Fruit fly (Drosophila melanogaster) whole organism, embryonic: Measurements from ENCODE around the gene CG14440.
A peak's percentile ranks its signal among the peaks of the same experiment; 100 is the strongest.

ENCODE experiments used
- Awh ChIP-seq: fragments of 200-800 bp; sonication (Bioruptor generic); IDR thresholded peaks from 2 replicates; pipeline ENCODE4, ENCODE4 v1.3.6; 2022; ENCODE audit warnings: missing biosample characterization, missing genetic modification characterization
- C15 ChIP-seq: fragments of 200-800 bp; sonication (Bioruptor generic); IDR thresholded peaks from 3 replicates; pipeline ENCODE4 v1.3.6; 2022; ENCODE audit warnings: missing biosample characterization, missing genetic modification characterization
- CG10543 ChIP-seq: fragments of 200-800 bp; sonication (Bioruptor generic); optimal IDR thresholded peaks from 3 replicates; lab custom pipeline; 2017; ENCODE audit warnings: missing biosample characterization, mild to moderate bottlenecking, missing genetic modification characterization, moderate library complexity
- CG11560 ChIP-seq: fragments of 200-800 bp; sonication (Bioruptor generic); IDR thresholded peaks from 3 replicates; pipeline ENCODE4 v1.3.6; 2022; ENCODE audit warnings: missing biosample characterization, missing genetic modification characterization
- CG14860 ChIP-seq: fragments of 200-800 bp; sonication (Bioruptor generic); IDR thresholded peaks from 3 replicates; pipeline ENCODE4 v1.3.6; 2022; ENCODE audit warnings: missing biosample characterization, missing genetic modification characterization; ENCODE audit not compliant: partially characterized antibody
- CG17802 ChIP-seq: fragments of 200-800 bp; sonication (Bioruptor generic); optimal IDR thresholded peaks from 2 replicates; lab custom pipeline; 2018; ENCODE audit warnings: missing biosample characterization, mild to moderate bottlenecking, missing genetic modification characterization, moderate library complexity
- CG31224 ChIP-seq: fragments of 200-800 bp; sonication (Bioruptor generic); IDR thresholded peaks from 2 replicates; pipeline ENCODE4 v1.3.6; 2022; ENCODE audit warnings: missing biosample characterization, missing genetic modification characterization
- CG3838 ChIP-seq: fragments of 200-800 bp; sonication (Bioruptor generic); optimal IDR thresholded peaks from 3 replicates; lab custom pipeline; 2016; ENCODE audit warnings: missing biosample characterization, missing genetic modification characterization
- CG3847 ChIP-seq: fragments of 200-800 bp; sonication (Bioruptor generic); IDR thresholded peaks from 2 replicates; pipeline ENCODE4 v1.3.6; 2022; ENCODE audit warnings: missing biosample characterization, missing genetic modification characterization
- CG4282 ChIP-seq: fragments of 200-800 bp; sonication (Bioruptor generic); optimal IDR thresholded peaks from 2 replicates; lab custom pipeline; 2016; ENCODE audit warnings: missing biosample characterization, missing genetic modification characterization
- CG4328 ChIP-seq: fragments of 200-800 bp; sonication (Bioruptor generic); optimal IDR thresholded peaks from 3 replicates; lab custom pipeline; 2017; ENCODE audit warnings: missing biosample characterization, missing genetic modification reagents, missing genetic modification characterization
- CG5245 ChIP-seq: fragments of 200-800 bp; sonication (Bioruptor generic); optimal IDR thresholded peaks from 3 replicates; lab custom pipeline; 2016; ENCODE audit warnings: missing biosample characterization, missing genetic modification characterization
- CG6272 ChIP-seq: fragments of 200-800 bp; sonication (Bioruptor generic); IDR thresholded peaks from 2 replicates; pipeline ENCODE4 v1.3.6; 2022; ENCODE audit warnings: missing biosample characterization, missing genetic modification characterization
- CG8478 ChIP-seq: fragments of >200 bp; optimal IDR thresholded peaks from 2 replicates; lab custom pipeline; 2018
- CG9876 ChIP-seq: fragments of 200-800 bp; sonication (Bioruptor generic); optimal IDR thresholded peaks from 2 replicates; lab custom pipeline; 2016; ENCODE audit warnings: missing biosample characterization, missing genetic modification characterization
- D ChIP-seq, 2 experiments: fragments of 200-800 bp in 1 of 2; fragments of >200 bp in 1 of 2; sonication (Bioruptor generic) in 1 of 2; optimal IDR thresholded peaks; 2 replicates in 1 of 2; 3 replicates in 1 of 2; lab custom pipeline; 2017; ENCODE audit warnings: mild to moderate bottlenecking in 1 of 2, missing biosample characterization in 1 of 2, missing genetic modification characterization in 1 of 2, missing genetic modification reagents in 1 of 2
- Dad ChIP-seq: fragments of 200-800 bp; sonication (Bioruptor generic); optimal IDR thresholded peaks from 3 replicates; lab custom pipeline; 2016; ENCODE audit warnings: missing biosample characterization, missing genetic modification characterization
- Dek ChIP-seq: fragments of 200-800 bp; sonication (Bioruptor generic); optimal IDR thresholded peaks from 3 replicates; lab custom pipeline; 2019; ENCODE audit warnings: missing biosample characterization, mild to moderate bottlenecking, missing genetic modification characterization, moderate library complexity
- Dfd ChIP-seq, 2 experiments: fragments of >200 bp; optimal IDR thresholded peaks; 2 replicates each; lab custom pipeline; 2017; ENCODE audit warnings: missing biosample characterization in 2 of 2, missing genetic modification characterization in 2 of 2
- Dll ChIP-seq: fragments of 200-800 bp; sonication (Bioruptor generic); IDR thresholded peaks from 4 replicates; pipeline ENCODE4 v1.3.6; 2022; ENCODE audit warnings: missing biosample characterization, missing genetic modification characterization; ENCODE audit not compliant: partially characterized antibody
- Doc2 ChIP-seq: fragments of 200-800 bp; sonication (Bioruptor generic); IDR thresholded peaks from 2 replicates; pipeline ENCODE4 v1.3.6; 2022; ENCODE audit warnings: missing biosample characterization, missing genetic modification characterization
- Dref ChIP-seq: fragments of 200-800 bp; sonication (Bioruptor generic); IDR thresholded peaks from 2 replicates; pipeline ENCODE4 v1.3.6; 2022; ENCODE audit warnings: missing biosample characterization, missing genetic modification characterization
- E2f2 ChIP-seq: fragments of 200-800 bp; sonication (Bioruptor generic); IDR thresholded peaks from 2 replicates; pipeline ENCODE4 v1.3.6; 2022; ENCODE audit warnings: missing biosample characterization, missing genetic modification characterization
- Max ChIP-seq: fragments of 200-800 bp; sonication (Bioruptor generic); optimal IDR thresholded peaks from 2 replicates; lab custom pipeline; 2016; ENCODE audit warnings: missing biosample characterization, mild to moderate bottlenecking, missing genetic modification characterization
- Mes4 ChIP-seq: fragments of 200-800 bp; sonication (Bioruptor generic); optimal IDR thresholded peaks from 2 replicates; lab custom pipeline; 2016; ENCODE audit warnings: missing biosample characterization, missing genetic modification characterization
- NC2α ChIP-seq: fragments of 200-800 bp; sonication (Bioruptor generic); optimal IDR thresholded peaks from 2 replicates; lab custom pipeline; 2016; ENCODE audit warnings: missing biosample characterization, missing genetic modification characterization
- Neu2 ChIP-seq: fragments of 200-800 bp; sonication (Bioruptor generic); optimal IDR thresholded peaks from 3 replicates; lab custom pipeline; 2016; ENCODE audit warnings: missing biosample characterization, missing genetic modification characterization, borderline replicate concordance
- Sox100B ChIP-seq: fragments of 200-800 bp; sonication (Bioruptor generic); optimal IDR thresholded peaks from 3 replicates; lab custom pipeline; 2018; ENCODE audit warnings: missing biosample characterization, mild to moderate bottlenecking, missing genetic modification characterization
- Sox102F ChIP-seq: fragments of 200-800 bp; sonication (Bioruptor generic); optimal IDR thresholded peaks from 2 replicates; lab custom pipeline; 2018; ENCODE audit warnings: missing biosample characterization, mild to moderate bottlenecking, missing genetic modification characterization, moderate library complexity
- Sry-β ChIP-seq: fragments of 200-800 bp; sonication (Bioruptor generic); optimal IDR thresholded peaks from 2 replicates; lab custom pipeline; 2018; ENCODE audit warnings: missing biosample characterization, mild to moderate bottlenecking, missing genetic modification characterization, moderate library complexity
- Trl ChIP-seq, 3 experiments: fragments of >200 bp in 2 of 3; fragments of 200-800 bp in 1 of 3; sonication (Bioruptor generic) in 1 of 3; optimal IDR thresholded peaks; 2 replicates in 1 of 3; 3 replicates in 2 of 3; lab custom pipeline; 2016 to 2017; ENCODE audit warnings: missing biosample characterization in 1 of 3, missing genetic modification characterization in 1 of 3
- ac ChIP-seq: fragments of 200-800 bp; sonication (Bioruptor generic); optimal IDR thresholded peaks from 3 replicates; lab custom pipeline; 2017; ENCODE audit warnings: missing biosample characterization, mild to moderate bottlenecking, missing genetic modification characterization
- amos ChIP-seq: fragments of 200-800 bp; sonication (Bioruptor generic); IDR thresholded peaks from 2 replicates; pipeline ENCODE4 v1.3.6; 2022; ENCODE audit warnings: missing biosample characterization, missing genetic modification characterization; ENCODE audit not compliant: partially characterized antibody
- ewg ChIP-seq: fragments of 200-800 bp; sonication (Bioruptor generic); optimal IDR thresholded peaks from 3 replicates; lab custom pipeline; 2017; ENCODE audit warnings: mild to moderate bottlenecking, missing biosample characterization, missing genetic modification reagents, missing genetic modification characterization
- fd3F ChIP-seq: fragments of 200-800 bp; sonication (Bioruptor generic); optimal IDR thresholded peaks from 2 replicates; lab custom pipeline; 2018; ENCODE audit warnings: missing biosample characterization, mild to moderate bottlenecking, missing genetic modification characterization, moderate library complexity
- fd96Cb ChIP-seq: fragments of 200-800 bp; sonication (Bioruptor generic); optimal IDR thresholded peaks from 2 replicates; lab custom pipeline; 2018; ENCODE audit warnings: missing biosample characterization, mild to moderate bottlenecking, missing genetic modification characterization, moderate library complexity
- gro ChIP-seq: fragments of 200-800 bp; sonication (Bioruptor generic); optimal IDR thresholded peaks from 2 replicates; lab custom pipeline; 2016; ENCODE audit warnings: missing biosample characterization, missing genetic modification characterization
- inv ChIP-seq: fragments of 200-800 bp; sonication (Bioruptor generic); IDR thresholded peaks from 2 replicates; pipeline ENCODE4 v1.3.6; 2022; ENCODE audit warnings: missing biosample characterization, missing genetic modification characterization; ENCODE audit not compliant: partially characterized antibody
- lilli ChIP-seq: fragments of 200-800 bp; sonication (Bioruptor generic); optimal IDR thresholded peaks from 3 replicates; lab custom pipeline; 2016; ENCODE audit warnings: missing biosample characterization, missing genetic modification characterization
- nau ChIP-seq: fragments of 200-800 bp; sonication (Bioruptor generic); optimal IDR thresholded peaks from 3 replicates; lab custom pipeline; 2017; ENCODE audit warnings: missing biosample characterization, mild to moderate bottlenecking, missing genetic modification characterization, missing genetic modification reagents
- pho ChIP-seq: fragments of 200-800 bp; sonication (Bioruptor generic); optimal IDR thresholded peaks from 2 replicates; lab custom pipeline; 2016; ENCODE audit warnings: missing biosample characterization, missing genetic modification characterization
- pum ChIP-seq: fragments of 200-800 bp; sonication (Bioruptor generic); optimal IDR thresholded peaks from 2 replicates; lab custom pipeline; 2016; ENCODE audit warnings: missing biosample characterization, missing genetic modification characterization
- ro ChIP-seq: fragments of 200-800 bp; sonication (Bioruptor generic); IDR thresholded peaks from 2 replicates; pipeline ENCODE4 v1.3.6; 2022; ENCODE audit warnings: missing biosample characterization, missing genetic modification characterization
- so ChIP-seq: fragments of 200-800 bp; sonication (Bioruptor generic); IDR thresholded peaks from 3 replicates; pipeline ENCODE4 v1.3.6; 2022; ENCODE audit warnings: missing biosample characterization, missing genetic modification characterization
- tna ChIP-seq: fragments of 200-800 bp; sonication (Bioruptor generic); IDR thresholded peaks from 2 replicates; pipeline ENCODE4 v1.3.6; 2022; ENCODE audit warnings: missing biosample characterization, missing genetic modification characterization; ENCODE audit not compliant: partially characterized antibody
- ttk ChIP-seq: fragments of 200-800 bp; sonication (Bioruptor generic); IDR thresholded peaks from 2 replicates; pipeline ENCODE4 v2.1.2; 2022; ENCODE audit warnings: missing biosample characterization, missing genetic modification characterization
- wor ChIP-seq: fragments of 200-800 bp; sonication (Bioruptor generic); IDR thresholded peaks from 2 replicates; pipeline ENCODE4 v1.3.6; 2022; ENCODE audit warnings: missing biosample characterization, missing genetic modification characterization
- zen2 ChIP-seq: fragments of 200-800 bp; sonication (Bioruptor generic); IDR thresholded peaks from 3 replicates; pipeline ENCODE4 v1.3.6; 2022; ENCODE audit warnings: missing biosample characterization, missing genetic modification characterization; ENCODE audit not compliant: partially characterized antibody

Gene CG14440

DNA sequence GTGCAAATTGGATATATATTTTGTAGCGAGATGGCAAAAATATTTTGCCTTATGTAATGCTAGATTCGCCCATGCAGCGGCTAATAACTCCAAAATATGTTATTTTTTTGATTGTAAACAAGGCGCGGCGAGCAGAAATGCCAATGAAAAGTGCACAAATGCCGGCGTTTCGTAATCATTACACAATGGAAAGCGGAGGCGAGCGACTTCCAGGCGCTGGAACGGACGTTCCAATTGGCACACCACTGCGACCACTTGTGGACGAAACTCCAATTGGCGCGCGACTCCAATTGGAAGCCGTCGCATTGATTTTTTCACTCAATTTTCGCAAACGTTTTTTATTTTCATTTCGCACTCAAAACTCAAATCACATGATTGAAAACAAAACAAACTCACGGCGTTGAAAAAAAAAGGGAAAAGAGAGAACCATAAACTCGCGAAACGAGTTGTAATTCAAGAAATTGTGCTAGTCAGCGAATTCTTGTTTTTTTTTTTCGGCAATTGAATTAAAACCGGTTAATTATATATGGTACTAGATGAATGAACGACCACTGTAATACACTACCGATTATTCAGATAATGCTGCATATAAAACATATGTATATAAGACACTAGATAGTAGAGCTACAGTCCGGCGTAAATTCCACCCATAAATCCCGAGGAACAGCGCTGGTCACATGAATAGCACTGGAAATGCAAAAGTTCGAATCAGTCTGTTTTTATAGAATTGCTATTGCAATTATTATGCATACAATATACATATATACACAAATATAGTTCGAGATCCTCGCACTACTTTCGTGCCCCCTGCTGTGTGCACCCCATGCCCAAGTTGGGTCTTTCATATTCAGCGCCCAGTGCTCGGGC lies 19.5 kb downstream of the CG14440 start, which contains the start of gene ND-ASHI (continued):
- TF ChIP-seq Trl (optimal IDR thresholded peaks at IDR 0.05; lab: Kevin White, UChicago) (no peak), Trl (GFP tag; optimal IDR thresholded peaks at IDR 0.05; lab: Kevin White, UChicago) (peak; percentile 90), CG17802 (tag; lab: Kevin White, UChicago) (peak; percentile 74), lilli (GFP tag; lab: Kevin White, UChicago) (peak; percentile 97), amos (GFP tag; lab: Robert Waterston, UW) (no peak), CG9876 (peak; percentile 66), CG8478 (lab: Kevin White, UChicago) (no peak), wor (GFP tag; lab: Robert Waterston, UW) (peak; percentile 82), Dll (GFP tag; lab: Robert Waterston, UW) (no peak), C15 (GFP tag; lab: Robert Waterston, UW) (peak; percentile 94), CG4328 (GFP tag; lab: Kevin White, UChicago) (peak; percentile 83), zen2 (GFP tag; lab: Robert Waterston, UW) (no peak), CG5245 (GFP tag; lab: Kevin White, UChicago) (peak; percentile 94), Dref (GFP tag; lab: Robert Waterston, UW) (peak; percentile 45), Mes4 (GFP tag; lab: Kevin White, UChicago) (peak; percentile 84), NC2α (peak; percentile 77), CG10543 (GFP tag; lab: Kevin White, UChicago) (peak; percentile 96), Neu2 (GFP tag; lab: Kevin White, UChicago) (peak; percentile 43), pho (GFP tag; lab: Kevin White, UChicago) (peak; percentile 93), Dek (tag; lab: Kevin White, UChicago) (peak; percentile 94), CG11560 (peak; percentile 89), fd3F (peak; percentile 90), Dad (GFP tag; lab: Kevin White, UChicago) (peak; percentile 90), Dfd (GFP tag; optimal IDR thresholded peaks at IDR 0.05; lab: Kevin White, UChicago) (no peak), CG14860 (GFP tag; lab: Robert Waterston, UW) (no peak), CG31224 (GFP tag; lab: Robert Waterston, UW) (peak; percentile 94), so (GFP tag; lab: Robert Waterston, UW) (peak; percentile 94), gro (GFP tag; lab: Kevin White, UChicago) (peak; percentile 97), CG3847 (GFP tag; lab: Robert Waterston, UW) (peak; percentile 94), inv (GFP tag; lab: Robert Waterston, UW) (no peak), E2f2 (GFP tag; lab: Robert Waterston, UW) (peak; percentile 76), Sry-β (GFP tag; lab: Kevin White, UChicago) (peak; percentile 37), Sox100B (peak; percentile 86), CG4282 (GFP tag; lab: Kevin White, UChicago) (peak; percentile 68), D (optimal IDR thresholded peaks at IDR 0.05; lab: Kevin White, UChicago) (no peak), D (GFP tag; optimal IDR thresholded peaks at IDR 0.05; lab: Kevin White, UChicago) (peak; percentile 88), pum (GFP tag; lab: Kevin White, UChicago) (peak; percentile 80), ro (GFP tag; lab: Robert Waterston, UW) (peak; percentile 78), ac (peak; percentile 74), nau (GFP tag; lab: Kevin White, UChicago) (no peak), fd96Cb (tag; lab: Kevin White, UChicago) (peak; percentile 89), Awh (GFP tag; lab: Robert Waterston, UW) (peak; percentile 94), CG3838 (peak; percentile 84), Max (GFP tag; lab: Kevin White, UChicago) (peak; percentile 94), Doc2 (peak; percentile 79), CG6272 (GFP tag; lab: Robert Waterston, UW) (peak; percentile 88), Sox102F (GFP tag; lab: Kevin White, UChicago) (peak; percentile 92), tna (no peak), ttk (peak; percentile 93), ewg (GFP tag; lab: Kevin White, UChicago) (peak; percentile 75)
